Fruit fly (Drosophila melanogaster) whole organism, adult: ENCODE data around the gene sau.

Experiments
- CG7101 ChIP-seq: fragments of 200-800 bp; sonication (Bioruptor generic); optimal IDR thresholded peaks from 2 replicates; lab custom pipeline; 2018; ENCODE audit warnings: missing biosample characterization, mild to moderate bottlenecking, missing genetic modification characterization, moderate library complexity
- kay ChIP-seq: fragments of 200-800 bp; sonication (Bioruptor generic); peaks from one replicate; lab custom pipeline; 2016; ENCODE audit warnings: missing biosample characterization, missing genetic modification characterization, borderline replicate concordance
- toe ChIP-seq: fragments of 200-800 bp; sonication (Bioruptor generic); optimal IDR thresholded peaks from 2 replicates; lab custom pipeline; 2016; ENCODE audit warnings: missing biosample characterization, missing genetic modification characterization

DNA sequence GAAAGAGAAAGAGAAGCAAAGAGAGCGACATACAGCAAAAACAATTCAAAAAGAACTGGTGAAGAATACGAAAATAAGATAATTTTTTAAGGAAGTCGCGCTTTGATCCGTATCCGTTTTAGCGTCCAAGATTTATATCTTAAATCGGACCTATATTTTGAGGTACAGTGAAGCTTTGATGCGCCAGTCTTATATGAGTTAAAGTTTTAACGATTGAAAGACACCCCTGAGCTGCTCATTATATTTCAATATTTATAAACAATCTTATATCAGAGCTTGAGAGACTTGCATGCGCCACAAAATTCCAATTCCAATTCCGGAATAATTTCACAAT is 47.4 kb upstream of the sau start:
- no peak for TF ChIP-seq kay (GFP tag; lab: Kevin White, UChicago)
- TF ChIP-seq toe: no peak
- TF ChIP-seq CG7101: no peak
